Worm (Caenorhabditis elegans): ENCODE measurements around the gene nduc-2.

ce11 chrIII:2780793-2781192 is 5.9 kb upstream of the nduc-2 start, which contains the start of gene Y71H2AM.6:
- no peak for TF ChIP-seq dmd-4 (tag; optimal IDR thresholded peaks at IDR 0.05)
- peak; percentile 97 to 99 for TF ChIP-seq lsy-2 (tag; optimal IDR thresholded peaks at IDR 0.05)
- no peak for TF ChIP-seq nhr-77 (tag; optimal IDR thresholded peaks at IDR 0.05)
- TF ChIP-seq elt-3 (tag; optimal IDR thresholded peaks at IDR 0.05), result no peak
- TF ChIP-seq zag-1 (tag; optimal IDR thresholded peaks at IDR 0.05), result no peak
- TF ChIP-seq ama-1 (optimal IDR thresholded peaks at IDR 0.05), result no peak
- no peak for TF ChIP-seq ztf-11 (tag; optimal IDR thresholded peaks at IDR 0.05)
- no peak for TF ChIP-seq mdl-1 (tag; optimal IDR thresholded peaks at IDR 0.05)
- no peak for TF ChIP-seq ztf-1 (GFP tag; conservative IDR thresholded peaks at IDR 0.05)
- no peak for TF ChIP-seq unc-62 (GFP tag; optimal IDR thresholded peaks at IDR 0.05)
